Worm (Caenorhabditis elegans) whole organism, L4/young adult: ENCODE data around the gene T25B2.4.

ENCODE experiments used
- W03F9.2 ChIP-seq: fragments of 150-350 bp; optimal IDR thresholded peaks from 2 replicates; lab custom pipeline; 2014; ENCODE audit warnings: missing biosample characterization, missing genetic modification characterization
- him-1 ChIP-seq: sonication (generic microtip); optimal IDR thresholded peaks from 2 replicates; lab custom pipeline; 2016; ENCODE audit warnings: missing genotype, missing genetic modification reagents, missing genetic modification characterization, missing compliant biosample characterization

- no peak for TF ChIP-seq W03F9.2 (tag; lab: Kevin White, UChicago)
- TF ChIP-seq him-1 (tag; lab: Kevin White, UChicago): no peak
These were observed 4.4 kb upstream of the T25B2.4 start, which contains the start of gene T25B2.1 for ce11 chrX:6173656-6174055.
